Worm (Caenorhabditis elegans) whole organism, L3 larva: ENCODE results near the gene rpi-1.

Experiments used
- ama-1 ChIP-seq: fragments of 150-350 bp; optimal IDR thresholded peaks from 2 replicates; lab custom pipeline; 2018
- ceh-28 ChIP-seq: fragments of 150-350 bp; optimal IDR thresholded peaks from 2 replicates; lab custom pipeline; 2014; ENCODE audit warnings: missing biosample characterization, missing genetic modification reagents, missing genetic modification characterization
- ceh-9 ChIP-seq: sonication (generic microtip); optimal IDR thresholded peaks from 2 replicates; lab custom pipeline; 2018; ENCODE audit warnings: missing biosample characterization, missing genetic modification characterization
- egl-27 ChIP-seq: sonication (generic microtip); optimal IDR thresholded peaks from 4 replicates; lab custom pipeline; 2017; ENCODE audit warnings: missing biosample characterization, missing genetic modification reagents, missing genetic modification characterization
- egl-5 ChIP-seq: fragments of 150-350 bp; optimal IDR thresholded peaks from 2 replicates; lab custom pipeline; 2017; ENCODE audit warnings: missing biosample characterization, missing genetic modification reagents, missing genetic modification characterization, inconsistent platforms
- elt-1 ChIP-seq: fragments of 150-350 bp; optimal IDR thresholded peaks from 2 replicates; lab custom pipeline; 2014; ENCODE audit warnings: missing biosample characterization, missing genetic modification characterization
- elt-2 ChIP-seq: sonication (generic microtip); optimal IDR thresholded peaks from 2 replicates; lab custom pipeline; 2016; ENCODE audit warnings: missing genetic modification reagents, mild to moderate bottlenecking, missing genetic modification characterization, missing compliant biosample characterization
- elt-3 ChIP-seq, 3 experiments: fragments of 150-350 bp in 1 of 3; sonication (generic microtip) in 2 of 3; optimal IDR thresholded peaks; 2 replicates in 2 of 3; 4 replicates in 1 of 3; lab custom pipeline; 2014 to 2017; ENCODE audit warnings: missing biosample characterization in 3 of 3, missing genetic modification characterization in 3 of 3
- eor-1 ChIP-seq, 2 experiments: fragments of 150-350 bp; optimal IDR thresholded peaks; 2 replicates each; lab custom pipeline; 2014 to 2018; ENCODE audit warnings: missing biosample characterization in 2 of 2, missing genetic modification characterization in 2 of 2
- fkh-10 ChIP-seq: sonication (generic microtip); optimal IDR thresholded peaks from 2 replicates; lab custom pipeline; 2017; ENCODE audit warnings: missing biosample characterization, missing genetic modification reagents, missing genetic modification characterization
- fkh-2 ChIP-seq: fragments of 150-350 bp; optimal IDR thresholded peaks from 2 replicates; lab custom pipeline; 2014; ENCODE audit warnings: missing biosample characterization, missing genetic modification reagents, missing genetic modification characterization
- hmg-11 ChIP-seq: sonication (generic microtip); optimal IDR thresholded peaks from 2 replicates; lab custom pipeline; 2016; ENCODE audit warnings: missing genetic modification characterization, missing compliant biosample characterization
- jun-1 ChIP-seq: fragments of 150-350 bp; optimal IDR thresholded peaks from 2 replicates; lab custom pipeline; 2014; ENCODE audit warnings: missing biosample characterization, missing genetic modification reagents, missing genetic modification characterization
- lin-15B ChIP-seq: fragments of 150-350 bp; optimal IDR thresholded peaks from 2 replicates; lab custom pipeline; 2014; ENCODE audit warnings: missing biosample characterization, missing genetic modification characterization
- lin-39 ChIP-seq: fragments of 150-350 bp; optimal IDR thresholded peaks from 2 replicates; lab custom pipeline; 2018; ENCODE audit warnings: missing biosample characterization, missing genetic modification reagents, missing genetic modification characterization
- mml-1 ChIP-seq: fragments of 150-350 bp; sonication (generic microtip); optimal IDR thresholded peaks from 3 replicates; lab custom pipeline; 2014; ENCODE audit warnings: missing biosample characterization, missing genetic modification characterization
- nhr-12 ChIP-seq: fragments of 150-350 bp; optimal IDR thresholded peaks from 2 replicates; lab custom pipeline; 2014; ENCODE audit warnings: missing biosample characterization, missing genetic modification characterization
- nhr-23 ChIP-seq: fragments of 150-350 bp; optimal IDR thresholded peaks from 2 replicates; lab custom pipeline; 2014; ENCODE audit warnings: missing biosample characterization, missing genetic modification reagents, missing genetic modification characterization
- nhr-237 ChIP-seq: fragments of 150-350 bp; optimal IDR thresholded peaks from 2 replicates; lab custom pipeline; 2014; ENCODE audit warnings: missing biosample characterization, missing genetic modification characterization
- nhr-28 ChIP-seq: fragments of 150-350 bp; optimal IDR thresholded peaks from 2 replicates; lab custom pipeline; 2014; ENCODE audit warnings: missing biosample characterization, missing genetic modification characterization
- nhr-43 ChIP-seq: sonication (generic microtip); optimal IDR thresholded peaks from 2 replicates; lab custom pipeline; 2016; ENCODE audit warnings: mild to moderate bottlenecking, missing genetic modification characterization, missing compliant biosample characterization; ENCODE audit not compliant: poor library complexity, severe bottlenecking
- nhr-67 ChIP-seq: fragments of 150-350 bp; optimal IDR thresholded peaks from 2 replicates; lab custom pipeline; 2014; ENCODE audit warnings: missing biosample characterization, missing genetic modification characterization
- pha-4 ChIP-seq: fragments of 150-350 bp; optimal IDR thresholded peaks from 2 replicates; lab custom pipeline; 2014; ENCODE audit warnings: missing biosample characterization, missing genetic modification reagents, missing genetic modification characterization
- pqm-1 ChIP-seq: fragments of 150-350 bp; optimal IDR thresholded peaks from 2 replicates; lab custom pipeline; 2017; ENCODE audit warnings: missing biosample characterization, missing genetic modification characterization, inconsistent platforms
- sea-2 ChIP-seq: fragments of 150-350 bp; sonication (generic microtip); optimal IDR thresholded peaks from 4 replicates; lab custom pipeline; 2014; ENCODE audit warnings: missing biosample characterization, missing genetic modification reagents, missing genetic modification characterization
- skn-1 ChIP-seq: fragments of 150-350 bp; optimal IDR thresholded peaks from 2 replicates; lab custom pipeline; 2014; ENCODE audit warnings: missing biosample characterization, missing genetic modification characterization
- tbx-2 ChIP-seq: sonication (generic microtip); optimal IDR thresholded peaks from 2 replicates; lab custom pipeline; 2016; ENCODE audit warnings: mild to moderate bottlenecking, missing genetic modification characterization, missing compliant biosample characterization
- unc-39 ChIP-seq: sonication (generic microtip); optimal IDR thresholded peaks from 4 replicates; lab custom pipeline; 2017; ENCODE audit warnings: missing biosample characterization, missing genetic modification characterization
- unc-62 ChIP-seq: fragments of 150-350 bp; sonication (generic microtip); optimal IDR thresholded peaks from 4 replicates; lab custom pipeline; 2014; ENCODE audit warnings: missing biosample characterization, missing genetic modification reagents, missing genetic modification characterization
- zag-1 ChIP-seq: fragments of 150-350 bp; optimal IDR thresholded peaks from 2 replicates; lab custom pipeline; 2014; ENCODE audit warnings: missing biosample characterization, missing genetic modification characterization
- ztf-4 ChIP-seq: fragments of 150-350 bp; optimal IDR thresholded peaks from 2 replicates; lab custom pipeline; 2014; ENCODE audit warnings: missing biosample characterization, missing genetic modification characterization

Gene rpi-1

DNA sequence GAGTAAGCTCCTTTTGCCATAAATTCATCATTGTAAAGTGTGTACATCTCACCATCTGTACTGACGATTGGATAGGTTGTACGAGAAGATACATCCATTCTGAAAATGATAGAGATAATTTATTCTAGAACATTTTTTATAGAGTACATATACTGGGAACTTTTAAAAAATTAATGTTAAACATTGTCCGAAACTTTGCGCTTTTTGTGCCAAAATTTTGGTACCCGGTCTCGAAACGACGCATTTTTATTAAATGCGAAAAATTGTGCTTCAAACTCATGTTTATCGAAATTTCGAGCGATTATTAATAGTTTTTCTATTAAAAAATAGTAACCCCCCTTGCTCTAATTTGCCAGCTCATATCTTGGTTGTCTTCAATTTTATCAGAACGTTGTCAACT, 29.5 kb upstream of the rpi-1 start, which contains the start of gene Y39G8B.5:
Gene Y39G8B.5, minus strand, starts transcription at position 101 of the 400 bp plus-strand sequence.
- TF ChIP-seq ama-1 (lab: Kevin White, UChicago) = no peak
- TF ChIP-seq ztf-4 (tag; lab: Kevin White, UChicago) = no peak
- TF ChIP-seq elt-2 (tag; lab: Kevin White, UChicago) = no peak
- TF ChIP-seq skn-1 (tag; lab: Kevin White, UChicago) = no peak
- TF ChIP-seq fkh-2 (tag; lab: Kevin White, UChicago) = no peak
- no peak for TF ChIP-seq pqm-1
- TF ChIP-seq unc-62 (GFP tag; lab: Kevin White, UChicago) = no peak
- TF ChIP-seq nhr-28 (tag; lab: Kevin White, UChicago) = no peak
- TF ChIP-seq pha-4 (tag; lab: Kevin White, UChicago) = no peak
- no peak for TF ChIP-seq ceh-28 (tag; lab: Kevin White, UChicago)
- TF ChIP-seq egl-27 (tag; lab: Kevin White, UChicago) = no peak
- no peak for TF ChIP-seq nhr-237 (tag; lab: Kevin White, UChicago)
- no peak for TF ChIP-seq nhr-43 (tag; lab: Kevin White, UChicago)
- no peak for TF ChIP-seq mml-1
- no peak for TF ChIP-seq sea-2 (GFP tag; lab: Kevin White, UChicago)
- no peak for TF ChIP-seq egl-5
- TF ChIP-seq elt-3 (tag; optimal IDR thresholded peaks at IDR 0.05; lab: Kevin White, UChicago) = no peak
- TF ChIP-seq ceh-9 (tag; lab: Kevin White, UChicago) = no peak
- no peak for TF ChIP-seq elt-1 (tag; lab: Kevin White, UChicago)
- TF ChIP-seq jun-1 (tag; lab: Kevin White, UChicago) = no peak

DNA sequence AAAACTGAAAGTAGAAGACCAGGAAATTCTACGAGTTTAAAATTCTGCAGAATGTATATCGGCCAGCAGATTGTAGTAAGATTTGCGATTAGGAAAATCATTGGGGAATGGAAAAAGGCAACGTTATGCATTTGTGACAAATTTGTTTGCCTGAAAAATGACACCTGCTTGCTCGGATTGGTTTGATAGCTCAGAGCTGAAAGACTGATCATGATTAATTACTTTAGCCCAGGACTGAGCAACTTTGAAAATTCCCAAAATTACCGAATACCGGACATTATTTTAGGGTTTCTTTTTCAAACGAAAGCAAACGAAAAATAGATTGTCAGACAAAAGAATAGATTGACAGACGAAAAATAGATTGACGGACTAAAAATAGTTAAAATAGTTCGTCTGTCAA, 22.3 kb upstream of the rpi-1 start, which contains the start of gene sre-47:
Gene sre-47, minus strand, starts transcription at position 101 of the 400 bp plus-strand sequence.
- no peak for TF ChIP-seq elt-2 (tag; lab: Kevin White, UChicago)
- no peak for TF ChIP-seq lin-15B (tag; lab: Kevin White, UChicago)
- TF ChIP-seq, all 47 proteins: peak for 0

DNA sequence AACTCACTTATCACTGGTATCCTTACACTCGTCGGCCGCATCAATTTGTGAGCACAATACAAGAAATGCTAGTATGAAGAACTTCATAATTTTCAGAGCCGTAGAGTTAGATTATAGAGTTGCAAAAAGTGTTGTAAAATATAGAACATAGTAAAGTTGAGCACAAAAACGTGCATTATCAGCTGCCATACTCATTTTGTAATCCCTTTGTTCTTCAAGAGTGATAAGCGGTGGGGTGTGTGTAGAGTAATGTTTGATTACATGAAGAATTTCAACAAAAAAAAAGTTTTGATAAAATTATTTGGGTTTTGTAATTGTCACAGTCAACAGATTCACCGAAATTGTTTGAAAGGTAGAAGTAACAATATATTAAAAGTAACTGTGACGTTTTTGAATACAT, 20.7 kb upstream of the rpi-1 start, which contains the start of the genes Y39G8B.13 and Y39G8B.10:
Gene Y39G8B.13, minus strand, starts transcription at position 125 of the 400 bp plus-strand sequence.
Gene Y39G8B.10, minus strand, starts transcription at position 193 of the 400 bp plus-strand sequence.
- TF ChIP-seq tbx-2 (no peak), elt-2 (tag; lab: Kevin White, UChicago) (peak; percentile 86), pqm-1 (peak; percentile 78)

DNA sequence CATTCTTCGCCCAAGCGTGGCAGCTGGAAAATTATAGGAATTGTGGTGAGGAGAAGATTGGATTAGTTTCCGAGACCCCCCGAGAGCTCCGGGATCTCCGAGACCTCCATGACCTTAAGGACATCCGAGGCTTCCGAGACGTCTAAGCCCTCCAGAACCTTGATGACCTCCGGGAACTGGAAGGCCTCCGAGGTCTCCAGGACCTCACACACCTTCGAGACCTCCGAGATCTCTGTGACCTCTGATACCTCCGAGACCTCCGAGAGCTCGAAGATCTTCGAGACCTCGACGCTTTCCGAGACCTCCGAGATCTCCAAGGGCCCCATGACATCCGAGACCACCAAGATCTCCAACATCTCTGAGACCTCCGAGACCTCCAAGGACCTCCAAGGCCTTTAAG, 20.0 kb upstream of the rpi-1 start:
- no peak for TF ChIP-seq elt-1 (tag; lab: Kevin White, UChicago)
- no peak for TF ChIP-seq hmg-11 (tag; lab: Kevin White, UChicago)
- no peak for TF ChIP-seq nhr-67 (tag; lab: Kevin White, UChicago)
- TF ChIP-seq zag-1 = no peak
- no peak for TF ChIP-seq nhr-12 (tag; lab: Kevin White, UChicago)
- TF ChIP-seq ztf-4 (tag; lab: Kevin White, UChicago) = no peak
- TF ChIP-seq unc-62 (GFP tag; lab: Kevin White, UChicago) = no peak
- no peak for TF ChIP-seq ceh-28 (tag; lab: Kevin White, UChicago)
- TF ChIP-seq unc-39 = no peak
- no peak for TF ChIP-seq nhr-23 (tag; lab: Kevin White, UChicago)
- TF ChIP-seq ceh-9 (tag; lab: Kevin White, UChicago) = no peak
- TF ChIP-seq fkh-10 = no peak
- TF ChIP-seq lin-39 (tag; lab: Kevin White, UChicago) = no peak
- no peak for TF ChIP-seq eor-1 (tag; optimal IDR thresholded peaks at IDR 0.05; lab: Kevin White, UChicago)

DNA sequence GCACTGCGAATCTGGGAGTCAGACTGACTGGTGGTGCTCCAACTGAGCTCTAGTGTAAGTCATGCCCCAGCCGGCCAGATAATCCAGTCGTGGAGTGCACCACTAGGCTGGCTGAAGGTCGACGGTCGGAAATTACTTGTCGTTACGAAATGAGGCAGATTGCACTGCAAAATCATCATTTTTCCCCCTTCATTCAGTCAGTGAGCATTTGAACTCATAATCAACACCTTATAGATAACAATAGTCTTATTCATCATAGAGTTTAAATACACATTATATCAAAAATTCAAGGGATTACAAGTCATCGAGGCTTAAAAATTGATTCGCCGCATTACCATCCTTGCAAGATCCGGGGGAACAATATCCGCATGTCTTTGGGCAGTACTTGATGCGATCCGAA, 19.6 kb upstream of the rpi-1 start:
- TF ChIP-seq ceh-9 (tag; lab: Kevin White, UChicago) = no peak
- TF ChIP-seq elt-1 (tag; lab: Kevin White, UChicago) = no peak
- TF ChIP-seq elt-2 (tag; lab: Kevin White, UChicago) = peak; percentile 34
- peak; percentile 53 for TF ChIP-seq pqm-1
- TF ChIP-seq egl-27 (tag; lab: Kevin White, UChicago) = no peak
- TF ChIP-seq nhr-237 (tag; lab: Kevin White, UChicago) = no peak
- peak; percentile 30 for TF ChIP-seq skn-1 (tag; lab: Kevin White, UChicago)
- TF ChIP-seq lin-39 (tag; lab: Kevin White, UChicago) = no peak

DNA sequence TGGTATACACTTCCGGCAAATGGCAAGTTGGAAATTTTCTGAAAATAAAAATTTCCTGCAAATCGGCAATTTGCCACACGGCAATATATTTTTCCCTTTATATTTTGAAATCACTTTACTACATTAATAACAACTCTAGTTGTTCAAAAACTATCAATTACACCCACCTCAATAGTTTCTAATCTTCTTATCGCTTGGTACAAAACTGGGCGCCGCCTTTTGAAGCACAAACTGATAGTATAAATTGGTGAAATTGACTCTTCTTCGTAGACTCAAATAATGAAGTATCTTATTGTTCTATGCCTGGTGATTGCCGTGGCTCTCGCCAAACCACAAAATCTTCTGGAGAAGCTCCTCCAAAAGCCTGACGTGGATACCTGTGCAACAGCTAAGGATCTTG, 18.9 kb upstream of the rpi-1 start, which contains the start of gene Y39G8B.9:
Gene Y39G8B.9, plus strand, starts transcription at position 269 of the 400 bp plus-strand sequence.
- TF ChIP-seq pqm-1 = peak; percentile 5
- no peak for TF ChIP-seq skn-1 (tag; lab: Kevin White, UChicago)
- TF ChIP-seq pha-4 (tag; lab: Kevin White, UChicago) = peak; percentile 0
- peak; percentile 61 for TF ChIP-seq elt-2 (tag; lab: Kevin White, UChicago)
